Worm (Caenorhabditis elegans): Measurements from ENCODE around the gene F56F10.1.

F56F10.1 gene

ce11 chrX:912564-912963 lies 40.2 kb downstream of the F56F10.1 start:
- TF ChIP-seq fkh-2 (tag; optimal IDR thresholded peaks at IDR 0.05) (no peak), elt-1 (tag; optimal IDR thresholded peaks at IDR 0.05) (no peak), nhr-23 (tag; optimal IDR thresholded peaks at IDR 0.05) (no peak), nhr-11 (tag; optimal IDR thresholded peaks at IDR 0.05) (no peak), nhr-67 (tag; optimal IDR thresholded peaks at IDR 0.05) (no peak), daf-12 (tag; optimal IDR thresholded peaks at IDR 0.05) (no peak)

ce11 chrX:912990-913389 lies 40.6 kb downstream of the F56F10.1 start, which contains the start of gene F35H12.6:
Gene F35H12.6, plus strand, starts transcription at chrX:913290.
- no peak for TF ChIP-seq lsy-12 (tag; optimal IDR thresholded peaks at IDR 0.05)
- TF ChIP-seq unc-62 (GFP tag; optimal IDR thresholded peaks at IDR 0.05): no peak
- TF ChIP-seq nhr-77 (tag; optimal IDR thresholded peaks at IDR 0.05): no peak
- no peak for TF ChIP-seq ceh-28 (tag; optimal IDR thresholded peaks at IDR 0.05)
- no peak for TF ChIP-seq nhr-11 (tag; optimal IDR thresholded peaks at IDR 0.05)
- TF ChIP-seq elt-2 (tag; optimal IDR thresholded peaks at IDR 0.05): no peak
- TF ChIP-seq eor-1 (tag; optimal IDR thresholded peaks at IDR 0.05): no peak
- TF ChIP-seq ztf-4 (tag; optimal IDR thresholded peaks at IDR 0.05): no peak
- TF ChIP-seq zag-1 (tag; optimal IDR thresholded peaks at IDR 0.05): no peak
- TF ChIP-seq ceh-9 (tag; optimal IDR thresholded peaks at IDR 0.05): no peak
- TF ChIP-seq nhr-23 (tag; optimal IDR thresholded peaks at IDR 0.05): no peak
- TF ChIP-seq egl-5 (tag; optimal IDR thresholded peaks at IDR 0.05): no peak
- no peak for TF ChIP-seq nfya-1 (tag; optimal IDR thresholded peaks at IDR 0.05; ENCODE audit: insufficient read depth)
- TF ChIP-seq nhr-25 (tag; optimal IDR thresholded peaks at IDR 0.05): no peak
- TF ChIP-seq ztf-11 (tag; optimal IDR thresholded peaks at IDR 0.05): no peak
- no peak for TF ChIP-seq egl-27 (tag; optimal IDR thresholded peaks at IDR 0.05)
- no peak for TF ChIP-seq tbx-2 (tag; optimal IDR thresholded peaks at IDR 0.05)

- no peak for TF ChIP-seq nhr-11 (tag; optimal IDR thresholded peaks at IDR 0.05)
- no peak for TF ChIP-seq nhr-76 (tag; optimal IDR thresholded peaks at IDR 0.05)
- TF ChIP-seq nfya-1 (tag; optimal IDR thresholded peaks at IDR 0.05; ENCODE audit: insufficient read depth): peak; percentile 34
- TF ChIP-seq hmg-11 (tag; optimal IDR thresholded peaks at IDR 0.05): peak; percentile 17
- TF ChIP-seq ceh-28 (tag; optimal IDR thresholded peaks at IDR 0.05): no peak
- TF ChIP-seq skn-1 (tag; optimal IDR thresholded peaks at IDR 0.05): peak; percentile 48
- no peak for TF ChIP-seq ceh-9 (tag; optimal IDR thresholded peaks at IDR 0.05)
- no peak for TF ChIP-seq nhr-25 (tag; optimal IDR thresholded peaks at IDR 0.05)
- no peak for TF ChIP-seq eor-1 (tag; optimal IDR thresholded peaks at IDR 0.05)
- TF ChIP-seq ztf-11 (tag; optimal IDR thresholded peaks at IDR 0.05): no peak
- TF ChIP-seq snpc-4 (tag; optimal IDR thresholded peaks at IDR 0.05): no peak
Measured at ce11 chrX:915510-915909, 43.1 kb downstream of the F56F10.1 start, which contains the start of gene sel-12. Gene sel-12, plus strand, starts transcription at chrX:915867.

- TF ChIP-seq nhr-43 (tag; optimal IDR thresholded peaks at IDR 0.05; ENCODE audit: poor library complexity, severe bottlenecking) (no peak), lin-39 (tag; optimal IDR thresholded peaks at IDR 0.05) (no peak)
Measured at ce11 chrX:918097-918496, 45.7 kb downstream of the F56F10.1 start, which contains the start of gene F35H12.5. Gene F35H12.5, plus strand, starts transcription at chrX:918397.

- TF ChIP-seq elt-2 (tag; optimal IDR thresholded peaks at IDR 0.05): peak; percentile 50
- no peak for TF ChIP-seq nhr-76 (tag; optimal IDR thresholded peaks at IDR 0.05)
- TF ChIP-seq lin-15B (tag; optimal IDR thresholded peaks at IDR 0.05): peak; percentile 66
- TF ChIP-seq ama-1 (optimal IDR thresholded peaks at IDR 0.05): peak; percentile 21
- peak; percentile 61 for TF ChIP-seq nhr-25 (tag; optimal IDR thresholded peaks at IDR 0.05)
- TF ChIP-seq snpc-4 (tag; optimal IDR thresholded peaks at IDR 0.05): peak; percentile 64
- TF ChIP-seq hmg-11 (tag; optimal IDR thresholded peaks at IDR 0.05): peak; percentile 42
- no peak for TF ChIP-seq elt-3 (tag; optimal IDR thresholded peaks at IDR 0.05)
- no peak for TF ChIP-seq ceh-28 (tag; optimal IDR thresholded peaks at IDR 0.05)
- peak; percentile 62 for TF ChIP-seq nhr-23 (tag; optimal IDR thresholded peaks at IDR 0.05)
- TF ChIP-seq nfya-1 (tag; optimal IDR thresholded peaks at IDR 0.05; ENCODE audit: insufficient read depth): peak; percentile 63
- no peak for TF ChIP-seq nhr-237 (tag; optimal IDR thresholded peaks at IDR 0.05)
- peak; percentile 41 for TF ChIP-seq lin-39 (tag; optimal IDR thresholded peaks at IDR 0.05)
- peak; percentile 74 for TF ChIP-seq pqm-1 (tag; optimal IDR thresholded peaks at IDR 0.05)
- TF ChIP-seq skn-1 (tag; optimal IDR thresholded peaks at IDR 0.05): peak; percentile 66
- peak; percentile 0 for TF ChIP-seq jun-1 (tag; optimal IDR thresholded peaks at IDR 0.05)
- TF ChIP-seq sea-2 (GFP tag; optimal IDR thresholded peaks at IDR 0.05): no peak
- no peak for TF ChIP-seq ceh-9 (tag; optimal IDR thresholded peaks at IDR 0.05)
- TF ChIP-seq pha-4 (tag; optimal IDR thresholded peaks at IDR 0.05): peak; percentile 95
Measured at ce11 chrX:924495-925008, 52.1 kb downstream of the F56F10.1 start, which contains the start of the genes pifk-1 and tbc-11. Gene pifk-1, minus strand, starts transcription at chrX:924511. Gene tbc-11, plus strand, starts transcription at chrX:924958.
